Worm (Caenorhabditis elegans) whole organism, young adult: Measurements from ENCODE around the gene mif-1.

Experiments used
- D2030.7 ChIP-seq: fragments of 200-800 bp; sonication (Bioruptor generic); IDR thresholded peaks from 2 replicates; pipeline ENCODE4 v1.3.6; 2022; ENCODE audit warnings: missing genetic modification reagents, missing genetic modification characterization, missing compliant biosample characterization
- F10E7.11 ChIP-seq: sonication (generic microtip); optimal IDR thresholded peaks from 2 replicates; lab custom pipeline; 2017; ENCODE audit warnings: mild to moderate bottlenecking, missing genetic modification characterization, moderate library complexity, missing compliant biosample characterization
- F22D6.2 ChIP-seq: sonication (generic microtip); optimal IDR thresholded peaks from 2 replicates; lab custom pipeline; 2016; ENCODE audit warnings: mild to moderate bottlenecking, missing genetic modification characterization, missing compliant biosample characterization
- F23B12.7 ChIP-seq: sonication (generic microtip); optimal IDR thresholded peaks from 2 replicates; lab custom pipeline; 2017; ENCODE audit warnings: missing genetic modification characterization, mild to moderate bottlenecking, missing compliant biosample characterization, antibody characterized with exemption, moderate library complexity; ENCODE audit not compliant: insufficient read depth
- F37B4.10 ChIP-seq: fragments of 200-800 bp; sonication (Bioruptor generic); IDR thresholded peaks from 2 replicates; pipeline ENCODE4 v1.3.6; 2022; ENCODE audit warnings: missing genetic modification characterization, missing compliant biosample characterization
- F52B5.7 ChIP-seq: sonication (generic microtip); optimal IDR thresholded peaks from 2 replicates; lab custom pipeline; 2016; ENCODE audit warnings: mild to moderate bottlenecking, missing genetic modification characterization, missing compliant biosample characterization
- K12H6.12 ChIP-seq: fragments of 200-800 bp; sonication (Bioruptor generic); optimal IDR thresholded peaks from 2 replicates; lab custom pipeline; 2018; ENCODE audit warnings: mild to moderate bottlenecking, missing genetic modification characterization, missing compliant biosample characterization
- T07F8.4 ChIP-seq: sonication (generic microtip); optimal IDR thresholded peaks from 2 replicates; lab custom pipeline; 2016; ENCODE audit warnings: mild to moderate bottlenecking, missing genetic modification characterization, moderate library complexity, missing compliant biosample characterization
- Y53G8AR.9 ChIP-seq: fragments of 200-800 bp; sonication (Bioruptor generic); conservative IDR thresholded peaks from 2 replicates; pipeline ENCODE4 v1.3.6; 2022; ENCODE audit warnings: missing genetic modification reagents, missing genetic modification characterization, missing compliant biosample characterization
- atf-7 ChIP-seq: sonication (generic microtip); optimal IDR thresholded peaks from 2 replicates; lab custom pipeline; 2017; ENCODE audit warnings: mild to moderate bottlenecking, missing genetic modification characterization, missing compliant biosample characterization
- ccch-3 ChIP-seq: fragments of 200-800 bp; sonication (Bioruptor generic); optimal IDR thresholded peaks from 2 replicates; lab custom pipeline; 2018; ENCODE audit warnings: mild to moderate bottlenecking, missing genetic modification characterization, missing compliant biosample characterization
- cebp-1 ChIP-seq, 2 experiments: fragments of 200-800 bp in 1 of 2; sonication (Bioruptor generic) in 1 of 2; sonication (generic microtip) in 1 of 2; IDR thresholded peaks in 1 of 2; optimal IDR thresholded peaks in 1 of 2; 2 replicates each; pipeline versions ENCODE4 v1.3.6 to Lab custom; 2017 to 2022; ENCODE audit warnings: missing compliant biosample characterization in 2 of 2, missing genetic modification characterization in 2 of 2, mild to moderate bottlenecking in 1 of 2, missing genetic modification reagents in 1 of 2, moderate library complexity in 1 of 2
- cebp-2 ChIP-seq: fragments of 200-800 bp; sonication (Bioruptor generic); IDR thresholded peaks from 2 replicates; pipeline ENCODE4 v1.3.6; 2022; ENCODE audit warnings: missing genetic modification characterization, missing compliant biosample characterization
- ceh-100 ChIP-seq: fragments of 200-800 bp; sonication (Bioruptor generic); IDR thresholded peaks from 2 replicates; pipeline ENCODE4 v1.3.6; 2022; ENCODE audit warnings: missing genetic modification reagents, missing genetic modification characterization, missing compliant biosample characterization
- ceh-27 ChIP-seq: fragments of 200-800 bp; sonication (Bioruptor generic); optimal IDR thresholded peaks from 2 replicates; lab custom pipeline; 2018; ENCODE audit warnings: mild to moderate bottlenecking, missing genetic modification characterization, moderate library complexity, missing compliant biosample characterization
- ceh-40 ChIP-seq: fragments of 200-800 bp; sonication (Bioruptor generic); IDR thresholded peaks from 2 replicates; pipeline ENCODE4 v1.3.6; 2022; ENCODE audit warnings: missing genetic modification characterization, missing compliant biosample characterization
- ceh-58 ChIP-seq: fragments of 200-800 bp; sonication (Bioruptor generic); IDR thresholded peaks from 2 replicates; pipeline ENCODE4 v1.3.6; 2022; ENCODE audit warnings: missing genetic modification characterization, missing compliant biosample characterization
- ceh-91 ChIP-seq: fragments of 200-800 bp; sonication (Bioruptor generic); IDR thresholded peaks from 2 replicates; pipeline ENCODE4 v1.3.6; 2022; ENCODE audit warnings: missing genetic modification reagents, missing genetic modification characterization, missing compliant biosample characterization
- egl-18 ChIP-seq: fragments of 200-800 bp; sonication (Bioruptor generic); IDR thresholded peaks from 2 replicates; pipeline ENCODE4 v1.3.6; 2022; ENCODE audit warnings: missing genetic modification reagents, missing genetic modification characterization, missing compliant biosample characterization
- egl-44 ChIP-seq: fragments of 200-800 bp; sonication (Bioruptor generic); IDR thresholded peaks from 2 replicates; pipeline ENCODE4 v1.3.6; 2022; ENCODE audit warnings: missing genetic modification reagents, missing genetic modification characterization, missing compliant biosample characterization
- fkh-3 ChIP-seq: sonication (generic microtip); optimal IDR thresholded peaks from 2 replicates; lab custom pipeline; 2016; ENCODE audit warnings: mild to moderate bottlenecking, missing genetic modification characterization, missing compliant biosample characterization
- him-1 ChIP-seq: sonication (generic microtip); optimal IDR thresholded peaks from 2 replicates; lab custom pipeline; 2016; ENCODE audit warnings: missing genotype, missing genetic modification reagents, missing genetic modification characterization, missing compliant biosample characterization
- hlh-12 ChIP-seq: sonication (generic microtip); optimal IDR thresholded peaks from 2 replicates; lab custom pipeline; 2016; ENCODE audit warnings: missing genetic modification characterization, missing compliant biosample characterization
- hrde-1 ChIP-seq: sonication (generic microtip); optimal IDR thresholded peaks from 2 replicates; lab custom pipeline; 2016; ENCODE audit warnings: missing genetic modification characterization, mild to moderate bottlenecking, missing compliant biosample characterization, moderate library complexity, missing genotype, missing genetic modification reagents, borderline replicate concordance
- let-526 ChIP-seq: fragments of 200-800 bp; sonication (Bioruptor generic); IDR thresholded peaks from 2 replicates; pipeline ENCODE4 v1.3.6; 2022; ENCODE audit warnings: missing genetic modification reagents, missing genetic modification characterization, missing compliant biosample characterization
- lin-35 ChIP-seq, 3 experiments: fragments of 150-350 bp in 2 of 3; sonication (generic microtip) in 1 of 3; optimal IDR thresholded peaks; 2 replicates each; lab custom pipeline; 2014 to 2018; ENCODE audit warnings: missing biosample characterization in 3 of 3, missing genetic modification characterization in 3 of 3, missing genetic modification reagents in 3 of 3
- lin-54 ChIP-seq: fragments of 200-800 bp; sonication (Bioruptor generic); optimal IDR thresholded peaks from 2 replicates; lab custom pipeline; 2018; ENCODE audit warnings: mild to moderate bottlenecking, missing genetic modification characterization, missing compliant biosample characterization
- lir-1 ChIP-seq: fragments of 200-800 bp; sonication (Bioruptor generic); conservative IDR thresholded peaks from 2 replicates; pipeline ENCODE4 v1.3.6; 2022; ENCODE audit warnings: missing genetic modification reagents, missing genetic modification characterization, missing compliant biosample characterization
- lsl-1 ChIP-seq: fragments of 200-800 bp; sonication (Bioruptor generic); optimal IDR thresholded peaks from 2 replicates; lab custom pipeline; 2018; ENCODE audit warnings: mild to moderate bottlenecking, missing genetic modification characterization, moderate library complexity, missing compliant biosample characterization
- lsy-27 ChIP-seq: sonication (generic microtip); optimal IDR thresholded peaks from 2 replicates; lab custom pipeline; 2017; ENCODE audit warnings: missing genetic modification characterization, mild to moderate bottlenecking, missing compliant biosample characterization, antibody characterized with exemption, missing genotype, borderline replicate concordance; ENCODE audit not compliant: insufficient read depth
- madf-3 ChIP-seq: fragments of 200-800 bp; sonication (Bioruptor generic); IDR thresholded peaks from 2 replicates; pipeline ENCODE4 v1.3.6; 2022; ENCODE audit warnings: missing genetic modification reagents, missing genetic modification characterization, missing compliant biosample characterization
- madf-6 ChIP-seq: fragments of 200-800 bp; sonication (Bioruptor generic); IDR thresholded peaks from 2 replicates; pipeline ENCODE4 v1.3.6; 2022; ENCODE audit warnings: missing genetic modification reagents, missing genetic modification characterization, missing compliant biosample characterization
- madf-8 ChIP-seq: fragments of 200-800 bp; sonication (Bioruptor generic); conservative IDR thresholded peaks from 2 replicates; pipeline ENCODE4 v1.3.6; 2022; ENCODE audit warnings: missing genetic modification reagents, missing genetic modification characterization, missing compliant biosample characterization
- nfya-1 ChIP-seq: sonication (generic microtip); optimal IDR thresholded peaks from 2 replicates; lab custom pipeline; 2017; ENCODE audit warnings: antibody characterized with exemption, missing compliant biosample characterization, missing genetic modification characterization, borderline replicate concordance; ENCODE audit not compliant: insufficient read depth
- nfya-2 ChIP-seq: fragments of 200-800 bp; sonication (Bioruptor generic); IDR thresholded peaks from 2 replicates; pipeline ENCODE4 v1.3.6; 2022; ENCODE audit warnings: missing genetic modification reagents, missing genetic modification characterization, missing compliant biosample characterization
- nhr-179 ChIP-seq: sonication (generic microtip); optimal IDR thresholded peaks from 2 replicates; lab custom pipeline; 2016; ENCODE audit warnings: mild to moderate bottlenecking, missing genetic modification characterization, missing compliant biosample characterization
- nhr-80 ChIP-seq: sonication (generic microtip); optimal IDR thresholded peaks from 2 replicates; lab custom pipeline; 2016; ENCODE audit warnings: missing genetic modification characterization, missing compliant biosample characterization
- repo-1 ChIP-seq: sonication (generic microtip); optimal IDR thresholded peaks from 2 replicates; lab custom pipeline; 2017; ENCODE audit warnings: mild to moderate bottlenecking, missing genetic modification characterization, missing compliant biosample characterization
- sdz-38 ChIP-seq: sonication (generic microtip); optimal IDR thresholded peaks from 2 replicates; lab custom pipeline; 2016; ENCODE audit warnings: missing genotype, missing genetic modification characterization, missing compliant biosample characterization
- snpc-1.3 ChIP-seq: sonication (generic microtip); optimal IDR thresholded peaks from 2 replicates; lab custom pipeline; 2017; ENCODE audit warnings: missing genetic modification characterization, mild to moderate bottlenecking, missing compliant biosample characterization, antibody characterized with exemption, moderate library complexity, missing genotype, missing genetic modification reagents; ENCODE audit not compliant: insufficient read depth
- snpc-4 ChIP-seq, 5 experiments: fragments of 150-350 bp in 1 of 5; sonication (generic microtip) in 4 of 5; optimal IDR thresholded peaks; 2 replicates each; lab custom pipeline; 2014 to 2018; ENCODE audit warnings: missing genetic modification characterization in 5 of 5, missing biosample characterization in 3 of 5, antibody characterized with exemption in 2 of 5, mild to moderate bottlenecking in 2 of 5, missing compliant biosample characterization in 2 of 5, missing genotype in 2 of 5, moderate library complexity in 2 of 5, missing genetic modification reagents in 1 of 5
- sptf-2 ChIP-seq: fragments of 200-800 bp; sonication (Bioruptor generic); optimal IDR thresholded peaks from 2 replicates; lab custom pipeline; 2018; ENCODE audit warnings: mild to moderate bottlenecking, missing genetic modification characterization, missing compliant biosample characterization
- tbp1 ChIP-seq: fragments of 200-800 bp; sonication (Bioruptor generic); optimal IDR thresholded peaks from 2 replicates; lab custom pipeline; 2018; ENCODE audit warnings: mild to moderate bottlenecking, missing genetic modification characterization, missing compliant biosample characterization
- tbx-9 ChIP-seq: sonication (generic microtip); optimal IDR thresholded peaks from 2 replicates; lab custom pipeline; 2016; ENCODE audit warnings: borderline replicate concordance, missing genetic modification characterization, inconsistent platforms, missing compliant biosample characterization
- ztf-25 ChIP-seq: fragments of 200-800 bp; sonication (Bioruptor generic); IDR thresholded peaks from 2 replicates; pipeline ENCODE4 v1.3.6; 2022; ENCODE audit warnings: missing genetic modification reagents, missing genetic modification characterization, missing compliant biosample characterization
- ztf-6 ChIP-seq: fragments of 200-800 bp; sonication (Bioruptor generic); IDR thresholded peaks from 2 replicates; pipeline ENCODE4 v1.3.6; 2022; ENCODE audit warnings: missing genetic modification reagents, missing genetic modification characterization, missing compliant biosample characterization

Gene mif-1

DNA sequence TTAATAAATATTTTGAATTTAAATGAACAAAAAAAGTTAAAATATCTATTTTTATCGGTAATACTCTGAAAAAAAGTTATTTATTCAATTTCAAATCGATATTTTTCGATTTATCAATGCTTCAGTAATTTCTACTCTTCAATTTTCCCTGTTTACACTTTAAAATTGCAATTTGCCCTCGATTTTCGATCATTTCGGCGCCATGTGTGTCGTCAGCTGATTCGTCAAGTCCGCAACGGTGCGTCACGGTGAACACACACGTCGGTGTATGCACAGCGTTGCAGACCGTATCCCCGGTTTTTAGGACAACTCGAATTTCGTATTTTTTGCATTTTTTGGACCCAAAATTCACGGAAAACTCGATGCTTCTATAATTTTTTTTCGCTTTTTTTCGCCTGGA lies 24.7 kb upstream of the mif-1 start, which contains the start of gene C18D11.3 (continued):
- TF ChIP-seq lsy-27 (no peak), lsl-1 (peak; percentile 84), F22D6.2 (tag; lab: Kevin White, UChicago) (no peak), lin-54 (GFP tag; lab: Kevin White, UChicago) (peak; percentile 71), sptf-2 (no peak), K12H6.12 (tag; lab: Kevin White, UChicago) (peak; percentile 80), ztf-25 (no peak), ceh-100 (GFP tag; lab: Robert Waterston, UW) (peak; percentile 75), ztf-6 (GFP tag; lab: Robert Waterston, UW) (no peak), repo-1 (tag; lab: Kevin White, UChicago) (no peak), snpc-1.3 (tag; lab: Kevin White, UChicago) (no peak), nfya-2 (GFP tag; lab: Robert Waterston, UW) (no peak), ceh-91 (GFP tag; lab: Robert Waterston, UW) (peak; percentile 33; the same call in 1 of the 2 replicates), him-1 (tag; lab: Kevin White, UChicago) (peak; percentile 16), madf-8 (GFP tag; lab: Robert Waterston, UW) (peak; percentile 31; the same call in 1 of the 2 replicates), ccch-3 (GFP tag; lab: Kevin White, UChicago) (no peak), ceh-40 (no peak), T07F8.4 (tag; lab: Kevin White, UChicago) (no peak), ceh-58 (no peak), tbp1 (GFP tag; lab: Kevin White, UChicago) (peak; percentile 66), egl-18 (GFP tag; lab: Robert Waterston, UW) (no peak), cebp-2 (GFP tag; lab: Robert Waterston, UW) (no peak), F10E7.11 (tag; lab: Kevin White, UChicago) (no peak), atf-7 (tag; lab: Kevin White, UChicago) (peak; percentile 32), fkh-3 (tag; lab: Kevin White, UChicago) (no peak), F37B4.10 (no peak), ceh-27 (peak; percentile 88), nhr-179 (tag; lab: Kevin White, UChicago) (no peak), egl-44 (peak; percentile 69; the same call in 1 of the 2 replicates), madf-6 (GFP tag; lab: Robert Waterston, UW) (peak; percentile 67; the same call in 1 of the 2 replicates), tbx-9 (tag; lab: Kevin White, UChicago) (no peak), nfya-1 (tag; lab: Kevin White, UChicago) (no peak), nhr-80 (tag; lab: Kevin White, UChicago) (peak; percentile 75), sdz-38 (no peak), F52B5.7 (tag; lab: Kevin White, UChicago) (no peak), hrde-1 (tag; lab: Kevin White, UChicago) (no peak), Y53G8AR.9 (GFP tag; lab: Robert Waterston, UW) (0 out of 2 replicates have a peak, but pooled peaks have one; percentile 48), lir-1 (no peak), cebp-1 (GFP tag; IDR thresholded peaks at IDR 0.05; lab: Robert Waterston, UW) (0 out of 2 replicates have a peak, but pooled peaks have one; percentile 42), cebp-1 (tag; optimal IDR thresholded peaks at IDR 0.05; lab: Kevin White, UChicago) (peak; percentile 81), madf-3 (GFP tag; lab: Robert Waterston, UW) (peak; percentile 57; the same call in 1 of the 2 replicates), lin-35 (GFP tag; optimal IDR thresholded peaks at IDR 0.05; lab: Kevin White, UChicago) (peak in 1 of 3 experiments; percentile 70), hlh-12 (tag; lab: Kevin White, UChicago) (no peak), F23B12.7 (tag; lab: Kevin White, UChicago) (peak; percentile 57), snpc-4 (GFP tag; optimal IDR thresholded peaks at IDR 0.05; lab: Kevin White, UChicago) (peak; percentile 32), snpc-4 (tag; optimal IDR thresholded peaks at IDR 0.05; lab: Kevin White, UChicago) (peak in 3 of 4 experiments; percentile 26 to 71 (median 52)), let-526 (GFP tag; lab: Robert Waterston, UW) (peak; percentile 63; the same call in 1 of the 2 replicates), D2030.7 (GFP tag; lab: Robert Waterston, UW) (peak; percentile 49; the same call in 1 of the 2 replicates)
